Fruit fly (Drosophila melanogaster) whole organism, embryonic: ENCODE data around the gene v.

Experiments used
- Asciz ChIP-seq: fragments of 200-800 bp; sonication (Bioruptor generic); optimal IDR thresholded peaks from 2 replicates; lab custom pipeline; 2017; ENCODE audit warnings: missing biosample characterization, mild to moderate bottlenecking, missing genetic modification characterization, missing genetic modification reagents
- Atf6 ChIP-seq: fragments of 200-800 bp; sonication (Bioruptor generic); IDR thresholded peaks from 2 replicates; pipeline ENCODE4 v1.3.6; 2022; ENCODE audit warnings: missing biosample characterization, missing genetic modification characterization
- B-H2 ChIP-seq: fragments of 200-800 bp; sonication (Bioruptor generic); optimal IDR thresholded peaks from 2 replicates; lab custom pipeline; 2018; ENCODE audit warnings: missing biosample characterization, mild to moderate bottlenecking, missing genetic modification characterization
- CG10543 ChIP-seq: fragments of 200-800 bp; sonication (Bioruptor generic); optimal IDR thresholded peaks from 3 replicates; lab custom pipeline; 2017; ENCODE audit warnings: missing biosample characterization, mild to moderate bottlenecking, missing genetic modification characterization, moderate library complexity
- CG12104 ChIP-seq: fragments of 200-800 bp; sonication (Bioruptor generic); optimal IDR thresholded peaks from 3 replicates; lab custom pipeline; 2016; ENCODE audit warnings: missing biosample characterization, missing genetic modification characterization
- CG13296 ChIP-seq: fragments of 200-800 bp; sonication (Bioruptor generic); optimal IDR thresholded peaks from 3 replicates; lab custom pipeline; 2018; ENCODE audit warnings: missing biosample characterization, mild to moderate bottlenecking, missing genetic modification characterization
- CG14965 ChIP-seq: fragments of 200-800 bp; sonication (Bioruptor generic); optimal IDR thresholded peaks from 2 replicates; lab custom pipeline; 2016; ENCODE audit warnings: missing biosample characterization, missing genetic modification characterization, borderline replicate concordance
- CG1529 ChIP-seq: fragments of 200-800 bp; sonication (Bioruptor generic); optimal IDR thresholded peaks from 3 replicates; lab custom pipeline; 2018; ENCODE audit warnings: missing biosample characterization, missing genetic modification characterization
- CG1792 ChIP-seq: fragments of 200-800 bp; sonication (Bioruptor generic); optimal IDR thresholded peaks from 2 replicates; lab custom pipeline; 2016; ENCODE audit warnings: missing biosample characterization, missing genetic modification characterization
- CG18599 ChIP-seq: fragments of 200-800 bp; sonication (Bioruptor generic); optimal IDR thresholded peaks from 3 replicates; lab custom pipeline; 2017; ENCODE audit warnings: missing biosample characterization, missing genetic modification characterization, mild to moderate bottlenecking, moderate library complexity, missing genetic modification reagents
- CG30431 ChIP-seq: fragments of 200-800 bp; sonication (Bioruptor generic); optimal IDR thresholded peaks from 2 replicates; lab custom pipeline; 2017; ENCODE audit warnings: missing biosample characterization, missing genetic modification characterization
- CG34224 ChIP-seq: fragments of 200-800 bp; sonication (Bioruptor generic); IDR thresholded peaks from 3 replicates; pipeline ENCODE4 v1.3.6; 2022; ENCODE audit warnings: missing biosample characterization, missing genetic modification characterization; ENCODE audit not compliant: partially characterized antibody
- CG43689 ChIP-seq: fragments of 200-800 bp; sonication (Bioruptor generic); IDR thresholded peaks from 2 replicates; pipeline ENCODE4 v1.3.6; 2022; ENCODE audit warnings: missing biosample characterization, missing genetic modification characterization
- CG4707 ChIP-seq: fragments of 200-800 bp; sonication (Bioruptor generic); optimal IDR thresholded peaks from 2 replicates; lab custom pipeline; 2018; ENCODE audit warnings: missing biosample characterization, mild to moderate bottlenecking, missing genetic modification characterization, moderate library complexity
- CG6683 ChIP-seq: fragments of 200-800 bp; sonication (Bioruptor generic); optimal IDR thresholded peaks from 2 replicates; lab custom pipeline; 2017; ENCODE audit warnings: missing biosample characterization, mild to moderate bottlenecking, missing genetic modification characterization, missing genetic modification reagents
- CG6791 ChIP-seq: fragments of 200-800 bp; sonication (Bioruptor generic); IDR thresholded peaks from 3 replicates; pipeline ENCODE4 v1.3.6; 2022; ENCODE audit warnings: missing biosample characterization, missing genetic modification characterization; ENCODE audit not compliant: partially characterized antibody
- CG7839 ChIP-seq: fragments of 200-800 bp; sonication (Bioruptor generic); optimal IDR thresholded peaks from 3 replicates; lab custom pipeline; 2018; ENCODE audit warnings: missing biosample characterization, mild to moderate bottlenecking, missing genetic modification characterization, moderate library complexity
- CG7963 ChIP-seq: fragments of 200-800 bp; sonication (Bioruptor generic); IDR thresholded peaks from 3 replicates; pipeline ENCODE4 v1.3.6; 2022; ENCODE audit warnings: missing biosample characterization, missing genetic modification characterization; ENCODE audit not compliant: partially characterized antibody
- Elba2 ChIP-seq: fragments of 200-800 bp; sonication (Bioruptor generic); optimal IDR thresholded peaks from 3 replicates; lab custom pipeline; 2016; ENCODE audit warnings: missing biosample characterization, missing genetic modification characterization
- Gsc ChIP-seq: fragments of 200-800 bp; sonication (Bioruptor generic); IDR thresholded peaks from 2 replicates; pipeline ENCODE4 v1.3.6; 2022; ENCODE audit warnings: missing biosample characterization, missing genetic modification characterization
- Hmr ChIP-seq: fragments of 200-800 bp; sonication (Bioruptor generic); optimal IDR thresholded peaks from 3 replicates; lab custom pipeline; 2017; ENCODE audit warnings: mild to moderate bottlenecking, missing biosample characterization, missing genetic modification reagents, missing genetic modification characterization
- Hmx ChIP-seq: fragments of 200-800 bp; sonication (Bioruptor generic); optimal IDR thresholded peaks from 2 replicates; lab custom pipeline; 2016; ENCODE audit warnings: missing biosample characterization, missing genetic modification characterization
- Kr ChIP-seq: fragments of 200-800 bp; sonication (Bioruptor generic); optimal IDR thresholded peaks from 2 replicates; lab custom pipeline; 2017; ENCODE audit warnings: missing biosample characterization, mild to moderate bottlenecking, missing genetic modification characterization
- Lpt ChIP-seq: fragments of >200 bp; optimal IDR thresholded peaks from 2 replicates; lab custom pipeline; 2018; ENCODE audit warnings: missing biosample characterization, missing genetic modification characterization
- Mes4 ChIP-seq: fragments of 200-800 bp; sonication (Bioruptor generic); optimal IDR thresholded peaks from 2 replicates; lab custom pipeline; 2016; ENCODE audit warnings: missing biosample characterization, missing genetic modification characterization
- Nf-YC ChIP-seq: fragments of 200-800 bp; optimal IDR thresholded peaks from 3 replicates; lab custom pipeline; 2019; ENCODE audit warnings: missing biosample characterization, mild to moderate bottlenecking, missing genetic modification characterization, moderate library complexity
- Side ChIP-seq: fragments of 200-800 bp; sonication (Bioruptor generic); optimal IDR thresholded peaks from 2 replicates; lab custom pipeline; 2016; ENCODE audit warnings: missing biosample characterization, missing genetic modification characterization
- ac ChIP-seq: fragments of 200-800 bp; sonication (Bioruptor generic); optimal IDR thresholded peaks from 3 replicates; lab custom pipeline; 2017; ENCODE audit warnings: missing biosample characterization, mild to moderate bottlenecking, missing genetic modification characterization
- bigmax ChIP-seq: fragments of 200-800 bp; sonication (Bioruptor generic); optimal IDR thresholded peaks from 2 replicates; lab custom pipeline; 2018; ENCODE audit warnings: missing biosample characterization, mild to moderate bottlenecking, missing genetic modification characterization
- btn ChIP-seq: fragments of 200-800 bp; sonication (Bioruptor generic); optimal IDR thresholded peaks from 2 replicates; lab custom pipeline; 2016; ENCODE audit warnings: missing biosample characterization, missing genetic modification characterization
- cad ChIP-seq: fragments of >200 bp; optimal IDR thresholded peaks from 2 replicates; lab custom pipeline; 2017; ENCODE audit warnings: missing biosample characterization, missing genetic modification characterization
- cato ChIP-seq: fragments of 200-800 bp; sonication (Bioruptor generic); optimal IDR thresholded peaks from 2 replicates; lab custom pipeline; 2016; ENCODE audit warnings: missing biosample characterization, missing genetic modification characterization, borderline replicate concordance
- crc ChIP-seq: fragments of 200-800 bp; sonication (Bioruptor generic); optimal IDR thresholded peaks from 2 replicates; lab custom pipeline; 2016; ENCODE audit warnings: missing biosample characterization, missing genetic modification characterization
- crp ChIP-seq, 2 experiments: fragments of 200-800 bp; sonication (Bioruptor generic); optimal IDR thresholded peaks; 2 replicates in 1 of 2; 3 replicates in 1 of 2; lab custom pipeline; 2017; ENCODE audit warnings: missing biosample characterization in 2 of 2, missing genetic modification characterization in 2 of 2, mild to moderate bottlenecking in 1 of 2, moderate library complexity in 1 of 2
- dm ChIP-seq: fragments of 200-800 bp; sonication (Bioruptor generic); optimal IDR thresholded peaks from 3 replicates; lab custom pipeline; 2016; ENCODE audit warnings: missing biosample characterization, missing genetic modification characterization
- dysf ChIP-seq: fragments of 200-800 bp; sonication (Bioruptor generic); IDR thresholded peaks from 3 replicates; pipeline ENCODE4 v1.3.6; 2022; ENCODE audit warnings: missing biosample characterization, missing genetic modification characterization
- ind ChIP-seq: fragments of 200-800 bp; sonication (Bioruptor generic); optimal IDR thresholded peaks from 3 replicates; lab custom pipeline; 2016; ENCODE audit warnings: missing biosample characterization, missing genetic modification characterization
- kah ChIP-seq: fragments of 200-800 bp; sonication (Bioruptor generic); optimal IDR thresholded peaks from 2 replicates; lab custom pipeline; 2018; ENCODE audit warnings: missing biosample characterization, mild to moderate bottlenecking, missing genetic modification characterization
- kni ChIP-seq: fragments of 200-800 bp; sonication (Bioruptor generic); optimal IDR thresholded peaks from 3 replicates; lab custom pipeline; 2017; ENCODE audit warnings: mild to moderate bottlenecking, missing biosample characterization, missing genetic modification reagents, missing genetic modification characterization
- lbe ChIP-seq: fragments of 200-800 bp; sonication (Bioruptor generic); optimal IDR thresholded peaks from 2 replicates; lab custom pipeline; 2016; ENCODE audit warnings: missing biosample characterization, mild to moderate bottlenecking, missing genetic modification characterization
- nerfin-2 ChIP-seq: fragments of 200-800 bp; sonication (Bioruptor generic); IDR thresholded peaks from 2 replicates; pipeline ENCODE4 v1.3.6; 2022; ENCODE audit warnings: missing biosample characterization, missing genetic modification characterization; ENCODE audit not compliant: partially characterized antibody
- odd ChIP-seq: fragments of 200-800 bp; sonication (Bioruptor generic); optimal IDR thresholded peaks from 2 replicates; lab custom pipeline; 2017; ENCODE audit warnings: missing biosample characterization, mild to moderate bottlenecking, missing genetic modification characterization
- p53 ChIP-seq: fragments of 200-800 bp; sonication (Bioruptor generic); optimal IDR thresholded peaks from 2 replicates; lab custom pipeline; 2016; ENCODE audit warnings: missing biosample characterization, missing genetic modification characterization
- prd ChIP-seq, 3 experiments: fragments of >200 bp in 2 of 3; fragments of 200-800 bp in 1 of 3; sonication (Bioruptor generic) in 1 of 3; optimal IDR thresholded peaks in 2 of 3; IDR thresholded peaks in 1 of 3; 2 replicates in 2 of 3; 3 replicates in 1 of 3; pipeline versions ENCODE4 v1.3.6 to Lab custom; 2017 to 2022; ENCODE audit warnings: missing biosample characterization in 1 of 3, missing genetic modification characterization in 1 of 3
- scrt ChIP-seq: fragments of 200-800 bp; sonication (Bioruptor generic); optimal IDR thresholded peaks from 2 replicates; lab custom pipeline; 2018; ENCODE audit warnings: missing biosample characterization, mild to moderate bottlenecking, missing genetic modification characterization, moderate library complexity
- sens ChIP-seq: fragments of 200-800 bp; sonication (Bioruptor generic); peaks from one replicate; lab custom pipeline; 2016; ENCODE audit warnings: missing biosample characterization, missing genetic modification characterization
- sim ChIP-seq: fragments of 200-800 bp; sonication (Bioruptor generic); IDR thresholded peaks from 2 replicates; pipeline ENCODE4 v1.3.6; 2022; ENCODE audit warnings: missing biosample characterization, missing genetic modification characterization
- stwl ChIP-seq: fragments of 200-800 bp; sonication (Bioruptor generic); optimal IDR thresholded peaks from 3 replicates; lab custom pipeline; 2018; ENCODE audit warnings: missing biosample characterization, mild to moderate bottlenecking, missing genetic modification characterization, moderate library complexity
- wdn ChIP-seq: fragments of 200-800 bp; sonication (Bioruptor generic); IDR thresholded peaks from 2 replicates; pipeline ENCODE4 v1.3.6; 2022; ENCODE audit warnings: missing biosample characterization, missing genetic modification characterization
- wek ChIP-seq: fragments of 200-800 bp; sonication (Bioruptor generic); optimal IDR thresholded peaks from 3 replicates; lab custom pipeline; 2018; ENCODE audit warnings: missing biosample characterization, mild to moderate bottlenecking, missing genetic modification characterization, moderate library complexity
- zfh2 ChIP-seq: fragments of 200-800 bp; sonication (Bioruptor generic); optimal IDR thresholded peaks from 2 replicates; lab custom pipeline; 2016; ENCODE audit warnings: missing biosample characterization, missing genetic modification characterization

The v gene

dm6 chrX:10899232-10899631 is 24.5 kb upstream of the v start, which contains the start of gene CG1582:
Gene CG1582 (minus strand): TSS chrX:10899302.
- TF ChIP-seq CG34224 (GFP tag; lab: Robert Waterston, UW) (0 out of 3 replicates have a peak, but pooled peaks have one; percentile 13), CG13296 (GFP tag; lab: Kevin White, UChicago) (no peak), odd (GFP tag; lab: Kevin White, UChicago) (peak; percentile 7), Nf-YC (tag; lab: Kevin White, UChicago) (no peak), scrt (GFP tag; lab: Kevin White, UChicago) (no peak), CG18599 (no peak), CG6683 (GFP tag; lab: Kevin White, UChicago) (no peak), Lpt (no peak), sim (no peak), CG7839 (no peak), CG10543 (GFP tag; lab: Kevin White, UChicago) (no peak), CG4707 (GFP tag; lab: Kevin White, UChicago) (no peak), B-H2 (GFP tag; lab: Kevin White, UChicago) (no peak), bigmax (GFP tag; lab: Kevin White, UChicago) (no peak), CG1792 (no peak), CG7963 (GFP tag; lab: Robert Waterston, UW) (no peak), stwl (peak; percentile 33), lbe (GFP tag; lab: Kevin White, UChicago) (no peak), CG12104 (no peak), Atf6 (GFP tag; lab: Robert Waterston, UW) (no peak), Gsc (GFP tag; lab: Robert Waterston, UW) (no peak), CG30431 (GFP tag; lab: Kevin White, UChicago) (no peak), cato (GFP tag; lab: Kevin White, UChicago) (no peak), wdn (GFP tag; lab: Robert Waterston, UW) (no peak), Kr (GFP tag; lab: Kevin White, UChicago) (no peak), CG6791 (GFP tag; lab: Robert Waterston, UW) (no peak), nerfin-2 (no peak), ac (GFP tag; lab: Kevin White, UChicago) (no peak), Hmx (no peak), kah (GFP tag; lab: Kevin White, UChicago) (no peak), btn (GFP tag; lab: Kevin White, UChicago) (no peak), prd (optimal IDR thresholded peaks at IDR 0.05; lab: Kevin White, UChicago) (no peak), prd (GFP tag; IDR thresholded peaks at IDR 0.05; lab: Robert Waterston, UW) (0 out of 3 replicates have a peak, but pooled peaks have one; percentile 25), Side (GFP tag; lab: Kevin White, UChicago) (no peak), Hmr (GFP tag; lab: Kevin White, UChicago) (no peak), dysf (GFP tag; lab: Robert Waterston, UW) (no peak), Elba2 (GFP tag; lab: Kevin White, UChicago) (no peak), dm (GFP tag; lab: Kevin White, UChicago) (no peak), CG1529 (no peak), p53 (GFP tag; lab: Kevin White, UChicago) (no peak), crc (no peak), crp (GFP tag; optimal IDR thresholded peaks at IDR 0.05; lab: Kevin White, UChicago) (peak; percentile 22 to 83), cad (no peak), wek (GFP tag; lab: Kevin White, UChicago) (no peak), ind (peak; percentile 1), zfh2 (GFP tag; lab: Kevin White, UChicago) (no peak), CG43689 (GFP tag; lab: Robert Waterston, UW) (no peak), Mes4 (GFP tag; lab: Kevin White, UChicago) (no peak), Asciz (GFP tag; lab: Kevin White, UChicago) (no peak), sens (no peak), CG14965 (GFP tag; lab: Kevin White, UChicago) (no peak), kni (GFP tag; lab: Kevin White, UChicago) (no peak)
